Worm (Caenorhabditis elegans): ENCODE measurements around the gene srt-40.

DNA sequence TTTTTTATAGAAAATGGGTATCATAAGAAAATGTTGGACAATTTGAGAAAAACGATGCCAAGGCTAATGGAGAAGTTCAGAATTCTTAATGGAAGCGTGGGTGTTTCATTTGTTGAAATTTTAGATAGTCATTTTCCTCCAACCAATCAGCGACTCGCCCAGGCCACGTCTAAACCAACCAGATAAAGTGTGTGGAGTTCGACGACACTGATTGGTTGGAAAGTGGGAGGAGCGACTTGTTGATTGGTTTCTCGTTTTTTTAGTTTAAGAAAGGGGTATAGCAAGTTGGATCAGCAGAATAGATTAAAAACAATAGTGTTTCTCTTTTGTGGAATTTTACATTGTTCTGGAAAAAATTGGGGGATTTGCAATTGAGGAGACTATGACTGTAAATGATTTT is 1.4 kb upstream of the srt-40 start:
- TF ChIP-seq fkh-10 (GFP tag; optimal IDR thresholded peaks at IDR 0.05) (no peak), pag-3 (tag; optimal IDR thresholded peaks at IDR 0.05; ENCODE audit: borderline replicate concordance) (no peak), pha-4 (tag; optimal IDR thresholded peaks at IDR 0.05) (no peak), ztf-16 (tag; optimal IDR thresholded peaks at IDR 0.05) (no peak), elt-2 (tag; optimal IDR thresholded peaks at IDR 0.05) (no peak)

Measured in whole organism, late embryonic.